Fruit fly (Drosophila melanogaster) whole organism, embryonic: ENCODE measurements around the gene CG32639.
A peak's percentile ranks its signal among the peaks of the same experiment; 100 is the strongest.

Source experiments
- Aef1 ChIP-seq: fragments of 200-800 bp; sonication (Bioruptor generic); IDR thresholded peaks from 3 replicates; pipeline ENCODE4 v1.3.6; 2022; ENCODE audit warnings: missing biosample characterization, missing genetic modification characterization
- CG11398 ChIP-seq: fragments of 200-800 bp; sonication (Bioruptor generic); optimal IDR thresholded peaks from 2 replicates; lab custom pipeline; 2016; ENCODE audit warnings: missing biosample characterization, missing genetic modification characterization
- CG11723 ChIP-seq: fragments of 200-800 bp; sonication (Bioruptor generic); optimal IDR thresholded peaks from 2 replicates; lab custom pipeline; 2017; ENCODE audit warnings: missing biosample characterization, mild to moderate bottlenecking, missing genetic modification characterization
- CG12659 ChIP-seq: fragments of 200-800 bp; sonication (Bioruptor generic); optimal IDR thresholded peaks from 3 replicates; lab custom pipeline; 2017; ENCODE audit warnings: mild to moderate bottlenecking, missing biosample characterization, missing genetic modification reagents, missing genetic modification characterization
- CG12942 ChIP-seq: fragments of 200-800 bp; sonication (Bioruptor generic); optimal IDR thresholded peaks from 3 replicates; lab custom pipeline; 2016; ENCODE audit warnings: missing biosample characterization, missing genetic modification characterization
- CG13296 ChIP-seq: fragments of 200-800 bp; sonication (Bioruptor generic); optimal IDR thresholded peaks from 3 replicates; lab custom pipeline; 2018; ENCODE audit warnings: missing biosample characterization, mild to moderate bottlenecking, missing genetic modification characterization
- CG13894 ChIP-seq: fragments of 200-800 bp; sonication (Bioruptor generic); optimal IDR thresholded peaks from 3 replicates; lab custom pipeline; 2018; ENCODE audit warnings: missing biosample characterization, mild to moderate bottlenecking, missing genetic modification characterization, moderate library complexity
- CG14667 ChIP-seq: fragments of 200-800 bp; sonication (Bioruptor generic); IDR thresholded peaks from 2 replicates; pipeline ENCODE4 v1.3.6; 2022; ENCODE audit warnings: missing biosample characterization, missing genetic modification characterization
- CG14965 ChIP-seq: fragments of 200-800 bp; sonication (Bioruptor generic); optimal IDR thresholded peaks from 2 replicates; lab custom pipeline; 2016; ENCODE audit warnings: missing biosample characterization, missing genetic modification characterization, borderline replicate concordance
- CG1602 ChIP-seq: fragments of 200-800 bp; sonication (Bioruptor generic); optimal IDR thresholded peaks from 3 replicates; lab custom pipeline; 2016; ENCODE audit warnings: missing biosample characterization, missing genetic modification characterization
- CG1603 ChIP-seq: fragments of 200-800 bp; sonication (Bioruptor generic); optimal IDR thresholded peaks from 2 replicates; lab custom pipeline; 2019; ENCODE audit warnings: missing biosample characterization, mild to moderate bottlenecking, missing genetic modification characterization, moderate library complexity
- CG16779 ChIP-seq: fragments of 200-800 bp; sonication (Bioruptor generic); IDR thresholded peaks from 2 replicates; pipeline ENCODE4 v1.3.6; 2022; ENCODE audit warnings: missing biosample characterization, missing genetic modification characterization
- CG16863 ChIP-seq: fragments of 200-800 bp; sonication (Bioruptor generic); optimal IDR thresholded peaks from 3 replicates; lab custom pipeline; 2016; ENCODE audit warnings: missing biosample characterization, missing genetic modification characterization
- CG18476 ChIP-seq: fragments of 200-800 bp; sonication (Bioruptor generic); optimal IDR thresholded peaks from 2 replicates; lab custom pipeline; 2016; ENCODE audit warnings: missing biosample characterization, mild to moderate bottlenecking, missing genetic modification characterization
- CG3163 ChIP-seq: fragments of 200-800 bp; sonication (Bioruptor generic); optimal IDR thresholded peaks from 3 replicates; lab custom pipeline; 2016; ENCODE audit warnings: missing biosample characterization, missing genetic modification characterization
- CG3847 ChIP-seq: fragments of 200-800 bp; sonication (Bioruptor generic); IDR thresholded peaks from 2 replicates; pipeline ENCODE4 v1.3.6; 2022; ENCODE audit warnings: missing biosample characterization, missing genetic modification characterization
- CG4730 ChIP-seq: fragments of 200-800 bp; sonication (Bioruptor generic); IDR thresholded peaks from 2 replicates; pipeline ENCODE4 v1.3.6; 2022; ENCODE audit warnings: missing biosample characterization, missing genetic modification characterization
- CG4820 ChIP-seq: fragments of 200-800 bp; sonication (Bioruptor generic); optimal IDR thresholded peaks from 3 replicates; lab custom pipeline; 2016; ENCODE audit warnings: missing biosample characterization, missing genetic modification characterization
- CG5180 ChIP-seq: fragments of 200-800 bp; sonication (Bioruptor generic); optimal IDR thresholded peaks from 3 replicates; lab custom pipeline; 2017; ENCODE audit warnings: missing biosample characterization, missing genetic modification characterization, mild to moderate bottlenecking, moderate library complexity, missing genetic modification reagents
- CG6689 ChIP-seq: fragments of 200-800 bp; sonication (Bioruptor generic); IDR thresholded peaks from 2 replicates; pipeline ENCODE4 v1.3.6; 2022; ENCODE audit warnings: missing biosample characterization, missing genetic modification characterization
- CG8924 ChIP-seq: fragments of 200-800 bp; optimal IDR thresholded peaks from 3 replicates; lab custom pipeline; 2019; ENCODE audit warnings: missing biosample characterization, mild to moderate bottlenecking, missing genetic modification characterization, moderate library complexity
- CG9609 ChIP-seq: fragments of 200-800 bp; sonication (Bioruptor generic); optimal IDR thresholded peaks from 3 replicates; lab custom pipeline; 2016; ENCODE audit warnings: missing biosample characterization, missing genetic modification characterization
- Chrac-16 ChIP-seq: fragments of 200-800 bp; sonication (Bioruptor generic); optimal IDR thresholded peaks from 3 replicates; lab custom pipeline; 2016; ENCODE audit warnings: missing biosample characterization, missing genetic modification characterization
- Dip2 ChIP-seq: fragments of 200-800 bp; sonication (Bioruptor generic); IDR thresholded peaks from 2 replicates; pipeline ENCODE4 v1.3.6; 2022; ENCODE audit warnings: missing biosample characterization, missing genetic modification characterization
- E2f2 ChIP-seq: fragments of 200-800 bp; sonication (Bioruptor generic); IDR thresholded peaks from 2 replicates; pipeline ENCODE4 v1.3.6; 2022; ENCODE audit warnings: missing biosample characterization, missing genetic modification characterization
- Gsc ChIP-seq: fragments of 200-800 bp; sonication (Bioruptor generic); IDR thresholded peaks from 2 replicates; pipeline ENCODE4 v1.3.6; 2022; ENCODE audit warnings: missing biosample characterization, missing genetic modification characterization
- Gug ChIP-seq: fragments of 200-800 bp; sonication (Bioruptor generic); IDR thresholded peaks from 4 replicates; pipeline ENCODE4 v1.3.6; 2022; ENCODE audit warnings: missing biosample characterization, missing genetic modification characterization
- Hand ChIP-seq: fragments of 200-800 bp; sonication (Bioruptor generic); optimal IDR thresholded peaks from 2 replicates; lab custom pipeline; 2017; ENCODE audit warnings: mild to moderate bottlenecking, missing biosample characterization, missing genetic modification reagents, missing genetic modification characterization
- Hmx ChIP-seq: fragments of 200-800 bp; sonication (Bioruptor generic); optimal IDR thresholded peaks from 2 replicates; lab custom pipeline; 2016; ENCODE audit warnings: missing biosample characterization, missing genetic modification characterization
- Hr78 ChIP-seq, 2 experiments: fragments of 200-800 bp in 1 of 2; fragments of >200 bp in 1 of 2; sonication (Bioruptor generic) in 1 of 2; optimal IDR thresholded peaks; 2 replicates each; lab custom pipeline; 2017 to 2019; ENCODE audit warnings: missing biosample characterization in 2 of 2, missing genetic modification characterization in 2 of 2, mild to moderate bottlenecking in 1 of 2, moderate library complexity in 1 of 2
- Neu2 ChIP-seq: fragments of 200-800 bp; sonication (Bioruptor generic); optimal IDR thresholded peaks from 3 replicates; lab custom pipeline; 2016; ENCODE audit warnings: missing biosample characterization, missing genetic modification characterization, borderline replicate concordance
- Oli ChIP-seq: fragments of 200-800 bp; sonication (Bioruptor generic); optimal IDR thresholded peaks from 2 replicates; lab custom pipeline; 2018; ENCODE audit warnings: missing biosample characterization, mild to moderate bottlenecking, missing genetic modification characterization, moderate library complexity
- Rx ChIP-seq: fragments of 200-800 bp; sonication (Bioruptor generic); IDR thresholded peaks from 2 replicates; pipeline ENCODE4 v1.3.6; 2022; ENCODE audit warnings: missing biosample characterization, missing genetic modification characterization
- cg ChIP-seq: fragments of 200-800 bp; sonication (Bioruptor generic); optimal IDR thresholded peaks from 3 replicates; lab custom pipeline; 2019; ENCODE audit warnings: missing biosample characterization, mild to moderate bottlenecking, missing genetic modification characterization, moderate library complexity
- ems ChIP-seq: fragments of 200-800 bp; sonication (Bioruptor generic); optimal IDR thresholded peaks from 3 replicates; lab custom pipeline; 2016; ENCODE audit warnings: missing biosample characterization, missing genetic modification characterization
- ewg ChIP-seq: fragments of 200-800 bp; sonication (Bioruptor generic); optimal IDR thresholded peaks from 3 replicates; lab custom pipeline; 2017; ENCODE audit warnings: mild to moderate bottlenecking, missing biosample characterization, missing genetic modification reagents, missing genetic modification characterization
- fd3F ChIP-seq: fragments of 200-800 bp; sonication (Bioruptor generic); optimal IDR thresholded peaks from 2 replicates; lab custom pipeline; 2018; ENCODE audit warnings: missing biosample characterization, mild to moderate bottlenecking, missing genetic modification characterization, moderate library complexity
- gce ChIP-seq: fragments of 200-800 bp; sonication (Bioruptor generic); IDR thresholded peaks from 3 replicates; pipeline ENCODE4 v1.3.6; 2022; ENCODE audit warnings: missing biosample characterization, missing genetic modification characterization
- gcm ChIP-seq: fragments of 200-800 bp; sonication (Bioruptor generic); optimal IDR thresholded peaks from 2 replicates; lab custom pipeline; 2019; ENCODE audit warnings: missing biosample characterization, mild to moderate bottlenecking, missing genetic modification characterization, moderate library complexity
- hth ChIP-seq: fragments of >200 bp; optimal IDR thresholded peaks from 2 replicates; lab custom pipeline; 2017; ENCODE audit warnings: inconsistent platforms
- maf-S ChIP-seq: fragments of 200-800 bp; sonication (Bioruptor generic); optimal IDR thresholded peaks from 2 replicates; lab custom pipeline; 2016; ENCODE audit warnings: missing biosample characterization, missing genetic modification characterization
- mirr ChIP-seq: fragments of 200-800 bp; sonication (Bioruptor generic); optimal IDR thresholded peaks from 3 replicates; lab custom pipeline; 2018; ENCODE audit warnings: missing biosample characterization, mild to moderate bottlenecking, missing genetic modification characterization
- nerfin-1 ChIP-seq: fragments of 200-800 bp; sonication (Bioruptor generic); optimal IDR thresholded peaks from 3 replicates; lab custom pipeline; 2019; ENCODE audit warnings: missing biosample characterization, mild to moderate bottlenecking, missing genetic modification characterization, moderate library complexity
- otp ChIP-seq: fragments of 200-800 bp; sonication (Bioruptor generic); IDR thresholded peaks from 3 replicates; pipeline ENCODE4, ENCODE4 v1.3.6; 2022; ENCODE audit warnings: missing biosample characterization, missing genetic modification characterization
- rib ChIP-seq: fragments of 200-800 bp; sonication (Bioruptor generic); IDR thresholded peaks from 2 replicates; pipeline ENCODE4 v1.3.6; 2022; ENCODE audit warnings: missing biosample characterization, missing genetic modification characterization
- run ChIP-seq: fragments of 200-800 bp; sonication (Bioruptor generic); optimal IDR thresholded peaks from 3 replicates; lab custom pipeline; 2018; ENCODE audit warnings: missing biosample characterization, mild to moderate bottlenecking, missing genetic modification characterization
- sens-2 ChIP-seq: fragments of 200-800 bp; sonication (Bioruptor generic); IDR thresholded peaks from 2 replicates; pipeline ENCODE4 v1.3.6; 2022; ENCODE audit warnings: missing biosample characterization, missing genetic modification characterization
- sim ChIP-seq: fragments of 200-800 bp; sonication (Bioruptor generic); IDR thresholded peaks from 2 replicates; pipeline ENCODE4 v1.3.6; 2022; ENCODE audit warnings: missing biosample characterization, missing genetic modification characterization
- sob ChIP-seq: fragments of 200-800 bp; sonication (Bioruptor generic); IDR thresholded peaks from 2 replicates; pipeline ENCODE4 v1.3.6; 2022; ENCODE audit warnings: missing biosample characterization, missing genetic modification characterization

Gene CG32639

dm6 chrX:13232406-13233195 is 3.8 kb downstream of the CG32639 start (continued):
- TF ChIP-seq gce (GFP tag; lab: Robert Waterston, UW): peak; percentile 88; the same call in 2 of the 3 replicates
- TF ChIP-seq CG16863 (GFP tag; lab: Kevin White, UChicago): peak; percentile 67
- TF ChIP-seq CG16779 (GFP tag; lab: Robert Waterston, UW): peak; percentile 47; the same call in 1 of the 2 replicates
- TF ChIP-seq mirr (GFP tag; lab: Kevin White, UChicago): no peak
- TF ChIP-seq Gug: peak; percentile 87
- TF ChIP-seq CG5180: peak; percentile 70
- TF ChIP-seq CG3847 (GFP tag; lab: Robert Waterston, UW): peak; percentile 57
- TF ChIP-seq CG3163 (GFP tag; lab: Kevin White, UChicago): peak; percentile 35
- TF ChIP-seq run (tag; lab: Kevin White, UChicago): peak; percentile 32
- peak; percentile 68 for TF ChIP-seq CG6689
- peak in 1 of 2 experiments; percentile 54 for TF ChIP-seq Hr78 (GFP tag; optimal IDR thresholded peaks at IDR 0.05; lab: Kevin White, UChicago)
- TF ChIP-seq maf-S (GFP tag; lab: Kevin White, UChicago): peak; percentile 47
- TF ChIP-seq Neu2: no peak
- TF ChIP-seq Hand (GFP tag; lab: Kevin White, UChicago): peak; percentile 23
- TF ChIP-seq CG14667 (GFP tag; lab: Robert Waterston, UW): peak; percentile 76
- TF ChIP-seq Dip2 (GFP tag; lab: Robert Waterston, UW): no peak
- TF ChIP-seq hth (lab: Kevin White, UChicago): no peak
- no peak for TF ChIP-seq Gsc (GFP tag; lab: Robert Waterston, UW)
- peak; percentile 59 for TF ChIP-seq CG1602 (GFP tag; lab: Kevin White, UChicago)
- TF ChIP-seq nerfin-1 (tag; lab: Kevin White, UChicago): peak; percentile 38
- peak; percentile 73 for TF ChIP-seq Rx
- peak; percentile 74 for TF ChIP-seq CG12659 (GFP tag; lab: Kevin White, UChicago)
- TF ChIP-seq sens-2 (GFP tag; lab: Robert Waterston, UW): peak; percentile 68
- peak; percentile 61 for TF ChIP-seq ems (GFP tag; lab: Kevin White, UChicago)
- TF ChIP-seq fd3F (GFP tag; lab: Kevin White, UChicago): peak; percentile 46
- TF ChIP-seq CG9609 (GFP tag; lab: Kevin White, UChicago): peak; percentile 59
- TF ChIP-seq CG11398: peak; percentile 6
- no peak; the same call in 1 of the 2 replicates for TF ChIP-seq E2f2 (GFP tag; lab: Robert Waterston, UW)
- TF ChIP-seq CG1603 (tag; lab: Kevin White, UChicago): peak; percentile 93
- TF ChIP-seq sob (GFP tag; lab: Robert Waterston, UW): peak; percentile 77
- TF ChIP-seq CG8924 (tag; lab: Kevin White, UChicago): peak; percentile 75
- peak; percentile 78 for TF ChIP-seq CG4730 (GFP tag; lab: Robert Waterston, UW)
- TF ChIP-seq gcm (GFP tag; lab: Kevin White, UChicago): peak; percentile 53
- peak; percentile 52; the same call in 1 of the 2 replicates for TF ChIP-seq sim (GFP tag; lab: Robert Waterston, UW)
- peak; percentile 47 for TF ChIP-seq CG12942 (GFP tag; lab: Kevin White, UChicago)
- peak; percentile 68 for TF ChIP-seq Chrac-16
- peak; percentile 4 for TF ChIP-seq CG13296
- peak; percentile 18 for TF ChIP-seq cg (GFP tag; lab: Kevin White, UChicago)
- peak; percentile 62 for TF ChIP-seq CG4820 (GFP tag; lab: Kevin White, UChicago)
- TF ChIP-seq Aef1 (GFP tag; lab: Robert Waterston, UW): peak; percentile 83
- TF ChIP-seq Hmx (GFP tag; lab: Kevin White, UChicago): no peak
- TF ChIP-seq CG13894: peak; percentile 22
- peak; percentile 80 for TF ChIP-seq Oli (tag; lab: Kevin White, UChicago)
- TF ChIP-seq otp (GFP tag; lab: Robert Waterston, UW): peak; percentile 77
- peak; percentile 48 for TF ChIP-seq ewg (GFP tag; lab: Kevin White, UChicago)
- no peak for TF ChIP-seq CG14965 (GFP tag; lab: Kevin White, UChicago)
- peak; percentile 30 for TF ChIP-seq CG18476 (GFP tag; lab: Kevin White, UChicago)
- no peak for TF ChIP-seq rib
- peak; percentile 51 for TF ChIP-seq CG11723 (GFP tag; lab: Kevin White, UChicago)
